Worm (Caenorhabditis elegans) whole organism, young adult: ENCODE results near the gene hrg-7.

ENCODE experiments used
- B0019.2 ChIP-seq: fragments of 200-800 bp; sonication (Bioruptor generic); conservative IDR thresholded peaks from 2 replicates; pipeline ENCODE4 v1.3.6; 2022; ENCODE audit warnings: missing genetic modification reagents, missing genetic modification characterization, missing compliant biosample characterization
- C06A6.2 ChIP-seq: fragments of 200-800 bp; sonication (Bioruptor generic); conservative IDR thresholded peaks from 2 replicates; pipeline ENCODE4 v1.3.6; 2022; ENCODE audit warnings: missing genetic modification characterization, missing compliant biosample characterization
- D2030.7 ChIP-seq: fragments of 200-800 bp; sonication (Bioruptor generic); IDR thresholded peaks from 2 replicates; pipeline ENCODE4 v1.3.6; 2022; ENCODE audit warnings: missing genetic modification reagents, missing genetic modification characterization, missing compliant biosample characterization
- F33H1.4 ChIP-seq: fragments of 200-800 bp; sonication (Bioruptor generic); IDR thresholded peaks from 2 replicates; pipeline ENCODE4 v1.3.6; 2022; ENCODE audit warnings: missing genetic modification reagents, missing genetic modification characterization, missing compliant biosample characterization
- F39B2.1 ChIP-seq: fragments of 200-800 bp; sonication (Bioruptor generic); IDR thresholded peaks from 2 replicates; pipeline ENCODE4 v1.3.6; 2022; ENCODE audit warnings: missing genetic modification reagents, missing genetic modification characterization, missing compliant biosample characterization
- F57A8.1 ChIP-seq: fragments of 200-800 bp; sonication (Bioruptor generic); optimal IDR thresholded peaks from 2 replicates; lab custom pipeline; 2018; ENCODE audit warnings: mild to moderate bottlenecking, missing genetic modification characterization, moderate library complexity, missing compliant biosample characterization
- T26A5.8 ChIP-seq: sonication (generic microtip); optimal IDR thresholded peaks from 2 replicates; lab custom pipeline; 2016; ENCODE audit warnings: missing genetic modification characterization, missing compliant biosample characterization
- Y53F4B.3 ChIP-seq: fragments of 200-800 bp; sonication (Bioruptor generic); IDR thresholded peaks from 2 replicates; pipeline ENCODE4 v1.3.6; 2022; ENCODE audit warnings: missing genetic modification reagents, missing genetic modification characterization, missing compliant biosample characterization
- Y67H2A.10 ChIP-seq: fragments of 200-800 bp; sonication (Bioruptor generic); conservative IDR thresholded peaks from 2 replicates; pipeline ENCODE4 v1.3.6; 2022; ENCODE audit warnings: missing genetic modification reagents, missing genetic modification characterization, missing compliant biosample characterization
- atf-7 ChIP-seq: sonication (generic microtip); optimal IDR thresholded peaks from 2 replicates; lab custom pipeline; 2017; ENCODE audit warnings: mild to moderate bottlenecking, missing genetic modification characterization, missing compliant biosample characterization
- athp-1 ChIP-seq: sonication (generic microtip); optimal IDR thresholded peaks from 2 replicates; lab custom pipeline; 2017; ENCODE audit warnings: mild to moderate bottlenecking, missing genetic modification characterization, missing compliant biosample characterization
- attf-5 ChIP-seq: fragments of 200-800 bp; sonication (Bioruptor generic); optimal IDR thresholded peaks from 2 replicates; lab custom pipeline; 2018; ENCODE audit warnings: mild to moderate bottlenecking, missing genetic modification characterization, missing compliant biosample characterization
- bed-1 ChIP-seq: fragments of 200-800 bp; sonication (Bioruptor generic); IDR thresholded peaks from 2 replicates; pipeline ENCODE4 v1.3.6; 2022; ENCODE audit warnings: missing genetic modification reagents, missing genetic modification characterization, missing compliant biosample characterization
- cebp-1 ChIP-seq, 2 experiments: fragments of 200-800 bp in 1 of 2; sonication (Bioruptor generic) in 1 of 2; sonication (generic microtip) in 1 of 2; IDR thresholded peaks in 1 of 2; optimal IDR thresholded peaks in 1 of 2; 2 replicates each; pipeline versions ENCODE4 v1.3.6 to Lab custom; 2017 to 2022; ENCODE audit warnings: missing compliant biosample characterization in 2 of 2, missing genetic modification characterization in 2 of 2, mild to moderate bottlenecking in 1 of 2, missing genetic modification reagents in 1 of 2, moderate library complexity in 1 of 2
- ceh-91 ChIP-seq: fragments of 200-800 bp; sonication (Bioruptor generic); IDR thresholded peaks from 2 replicates; pipeline ENCODE4 v1.3.6; 2022; ENCODE audit warnings: missing genetic modification reagents, missing genetic modification characterization, missing compliant biosample characterization
- chd-7 ChIP-seq: sonication (generic microtip); optimal IDR thresholded peaks from 2 replicates; lab custom pipeline; 2016; ENCODE audit warnings: mild to moderate bottlenecking, missing genetic modification characterization, moderate library complexity, missing compliant biosample characterization
- dox-1 ChIP-seq: fragments of 200-800 bp; sonication (Bioruptor generic); IDR thresholded peaks from 2 replicates; pipeline ENCODE4 v1.3.6; 2022; ENCODE audit warnings: missing genetic modification reagents, missing genetic modification characterization, missing compliant biosample characterization
- dpff-1 ChIP-seq: sonication (generic microtip); optimal IDR thresholded peaks from 2 replicates; lab custom pipeline; 2017; ENCODE audit warnings: mild to moderate bottlenecking, missing genetic modification characterization, missing compliant biosample characterization
- egl-44 ChIP-seq: fragments of 200-800 bp; sonication (Bioruptor generic); IDR thresholded peaks from 2 replicates; pipeline ENCODE4 v1.3.6; 2022; ENCODE audit warnings: missing genetic modification reagents, missing genetic modification characterization, missing compliant biosample characterization
- gei-17 ChIP-seq: fragments of 200-800 bp; sonication (Bioruptor generic); optimal IDR thresholded peaks from 2 replicates; lab custom pipeline; 2018; ENCODE audit warnings: mild to moderate bottlenecking, missing genetic modification characterization, missing compliant biosample characterization
- hlh-12 ChIP-seq: sonication (generic microtip); optimal IDR thresholded peaks from 2 replicates; lab custom pipeline; 2016; ENCODE audit warnings: missing genetic modification characterization, missing compliant biosample characterization
- hlh-26 ChIP-seq: fragments of 200-800 bp; sonication (Bioruptor generic); conservative IDR thresholded peaks from 2 replicates; pipeline ENCODE4 v1.3.6; 2022; ENCODE audit warnings: missing genetic modification reagents, missing genetic modification characterization, missing compliant biosample characterization
- lin-54 ChIP-seq: fragments of 200-800 bp; sonication (Bioruptor generic); optimal IDR thresholded peaks from 2 replicates; lab custom pipeline; 2018; ENCODE audit warnings: mild to moderate bottlenecking, missing genetic modification characterization, missing compliant biosample characterization
- lsl-1 ChIP-seq: fragments of 200-800 bp; sonication (Bioruptor generic); optimal IDR thresholded peaks from 2 replicates; lab custom pipeline; 2018; ENCODE audit warnings: mild to moderate bottlenecking, missing genetic modification characterization, moderate library complexity, missing compliant biosample characterization
- madf-6 ChIP-seq: fragments of 200-800 bp; sonication (Bioruptor generic); IDR thresholded peaks from 2 replicates; pipeline ENCODE4 v1.3.6; 2022; ENCODE audit warnings: missing genetic modification reagents, missing genetic modification characterization, missing compliant biosample characterization
- madf-8 ChIP-seq: fragments of 200-800 bp; sonication (Bioruptor generic); conservative IDR thresholded peaks from 2 replicates; pipeline ENCODE4 v1.3.6; 2022; ENCODE audit warnings: missing genetic modification reagents, missing genetic modification characterization, missing compliant biosample characterization
- mcd-1 ChIP-seq: fragments of 200-800 bp; sonication (Bioruptor generic); IDR thresholded peaks from 2 replicates; pipeline ENCODE4 v1.3.6; 2022; ENCODE audit warnings: missing genetic modification reagents, missing genetic modification characterization, missing compliant biosample characterization
- nfyb-1 ChIP-seq: fragments of 200-800 bp; sonication (Bioruptor generic); IDR thresholded peaks from 2 replicates; pipeline ENCODE4 v1.3.6; 2022; ENCODE audit warnings: missing genetic modification reagents, missing genetic modification characterization, missing compliant biosample characterization
- nhr-80 ChIP-seq: sonication (generic microtip); optimal IDR thresholded peaks from 2 replicates; lab custom pipeline; 2016; ENCODE audit warnings: missing genetic modification characterization, missing compliant biosample characterization
- pha-4 ChIP-seq: fragments of 150-350 bp; sonication (generic microtip); optimal IDR thresholded peaks from 2 replicates; lab custom pipeline; 2014; ENCODE audit warnings: missing biosample characterization, missing genetic modification reagents, missing genetic modification characterization
- rec-8 ChIP-seq, 2 experiments: sonication (generic microtip); optimal IDR thresholded peaks; 2 replicates each; lab custom pipeline; 2016; ENCODE audit warnings: mild to moderate bottlenecking in 2 of 2, missing genetic modification characterization in 2 of 2, missing genetic modification reagents in 2 of 2, missing genotype in 2 of 2, missing biosample characterization in 1 of 2, missing compliant biosample characterization in 1 of 2, moderate library complexity in 1 of 2
- repo-1 ChIP-seq: sonication (generic microtip); optimal IDR thresholded peaks from 2 replicates; lab custom pipeline; 2017; ENCODE audit warnings: mild to moderate bottlenecking, missing genetic modification characterization, missing compliant biosample characterization
- sptf-2 ChIP-seq: fragments of 200-800 bp; sonication (Bioruptor generic); optimal IDR thresholded peaks from 2 replicates; lab custom pipeline; 2018; ENCODE audit warnings: mild to moderate bottlenecking, missing genetic modification characterization, missing compliant biosample characterization
- xnd-1 ChIP-seq: sonication (generic microtip); optimal IDR thresholded peaks from 2 replicates; lab custom pipeline; 2016; ENCODE audit warnings: missing genotype, missing genetic modification reagents, missing genetic modification characterization, missing compliant biosample characterization
- zim-3 ChIP-seq: sonication (generic microtip); optimal IDR thresholded peaks from 2 replicates; lab custom pipeline; 2017; ENCODE audit warnings: mild to moderate bottlenecking, missing genetic modification characterization, moderate library complexity, missing compliant biosample characterization
- ztf-3 ChIP-seq: fragments of 200-800 bp; sonication (Bioruptor generic); optimal IDR thresholded peaks from 2 replicates; lab custom pipeline; 2018; ENCODE audit warnings: mild to moderate bottlenecking, missing genetic modification characterization, missing compliant biosample characterization
- ztf-6 ChIP-seq: fragments of 200-800 bp; sonication (Bioruptor generic); IDR thresholded peaks from 2 replicates; pipeline ENCODE4 v1.3.6; 2022; ENCODE audit warnings: missing genetic modification reagents, missing genetic modification characterization, missing compliant biosample characterization

hrg-7 gene

ce11 chrV:12696790-12697189 lies 45.1 kb upstream of the hrg-7 start (continued):
- TF ChIP-seq hlh-26 (GFP tag; lab: Robert Waterston, UW) (no peak), ztf-3 (no peak), C06A6.2 (GFP tag; lab: Robert Waterston, UW) (no peak), zim-3 (no peak), atf-7 (tag; lab: Kevin White, UChicago) (no peak), ztf-6 (no peak), athp-1 (tag; lab: Kevin White, UChicago) (no peak), rec-8 (tag; optimal IDR thresholded peaks at IDR 0.05; lab: Kevin White, UChicago) (no peak), F39B2.1 (GFP tag; lab: Robert Waterston, UW) (no peak), F57A8.1 (GFP tag; lab: Kevin White, UChicago) (no peak), egl-44 (GFP tag; lab: Robert Waterston, UW) (no peak), pha-4 (tag; lab: Kevin White, UChicago) (no peak), xnd-1 (tag; lab: Kevin White, UChicago) (peak; percentile 75), lin-54 (GFP tag; lab: Kevin White, UChicago) (no peak), D2030.7 (GFP tag; lab: Robert Waterston, UW) (peak; percentile 70), madf-6 (GFP tag; lab: Robert Waterston, UW) (peak; percentile 87), sptf-2 (GFP tag; lab: Kevin White, UChicago) (no peak), bed-1 (GFP tag; lab: Robert Waterston, UW) (no peak), lsl-1 (GFP tag; lab: Kevin White, UChicago) (peak; percentile 93), dox-1 (GFP tag; lab: Robert Waterston, UW) (peak; percentile 40; the same call in 1 of the 2 replicates), ceh-91 (GFP tag; lab: Robert Waterston, UW) (peak; percentile 35; the same call in 1 of the 2 replicates), F33H1.4 (peak; percentile 91), Y67H2A.10 (GFP tag; lab: Robert Waterston, UW) (no peak), Y53F4B.3 (GFP tag; lab: Robert Waterston, UW) (no peak), dpff-1 (tag; lab: Kevin White, UChicago) (no peak), repo-1 (tag; lab: Kevin White, UChicago) (no peak), hlh-12 (tag; lab: Kevin White, UChicago) (no peak), madf-8 (GFP tag; lab: Robert Waterston, UW) (peak; percentile 63), T26A5.8 (tag; lab: Kevin White, UChicago) (no peak)

- no peak for TF ChIP-seq B0019.2
- TF ChIP-seq gei-17 (GFP tag; lab: Kevin White, UChicago) = no peak
- TF ChIP-seq mcd-1 (GFP tag; lab: Robert Waterston, UW) = 0 out of 2 replicates have a peak, but pooled peaks have one; percentile 29
- TF ChIP-seq nhr-80 (tag; lab: Kevin White, UChicago) = peak; percentile 23
- TF ChIP-seq nfyb-1 (GFP tag; lab: Robert Waterston, UW) = no peak
- peak; percentile 92 for TF ChIP-seq cebp-1 (GFP tag; IDR thresholded peaks at IDR 0.05; lab: Robert Waterston, UW)
- peak; percentile 98 for TF ChIP-seq cebp-1 (tag; optimal IDR thresholded peaks at IDR 0.05; lab: Kevin White, UChicago)
- peak; percentile 44 for TF ChIP-seq attf-5 (GFP tag; lab: Kevin White, UChicago)
- TF ChIP-seq chd-7 = no peak
- TF ChIP-seq, all 124 proteins: peak for 4
Observed at ce11 chrV:12697364-12697901, 44.4 kb upstream of the hrg-7 start, which contains the start of gene istr-1. Gene istr-1 (plus strand): TSS chrV:12697858.
